Worm (Caenorhabditis elegans): Measurements from ENCODE around the gene col-118.
A peak's percentile ranks its signal among the peaks of the same experiment; 100 is the strongest.

The col-118 gene

ce11 chrIV:8830591-8830990 lies 17.4 kb upstream of the col-118 start, which contains the start of gene T28C6.8:
Gene T28C6.8 (minus strand): TSS chrIV:8830727.
- no peak for TF ChIP-seq unc-62 (GFP tag; optimal IDR thresholded peaks at IDR 0.05 in 1 of 2)
- no peak for TF ChIP-seq unc-62 (tag; optimal IDR thresholded peaks at IDR 0.05)
- TF ChIP-seq php-3 (GFP tag; IDR thresholded peaks at IDR 0.05), result no peak
- TF ChIP-seq ces-1 (GFP tag; optimal IDR thresholded peaks at IDR 0.05), result no peak
- TF ChIP-seq ceh-82 (tag; optimal IDR thresholded peaks at IDR 0.05), result no peak
- 0 out of 2 replicates have a peak, but pooled peaks have one; percentile 25 for TF ChIP-seq lin-1 (GFP tag; IDR thresholded peaks at IDR 0.05)
- no peak for TF ChIP-seq daf-19 (GFP tag; conservative IDR thresholded peaks at IDR 0.05)
- TF ChIP-seq madf-9 (GFP tag; conservative IDR thresholded peaks at IDR 0.05), result no peak
- no peak for TF ChIP-seq nhr-76 (tag; optimal IDR thresholded peaks at IDR 0.05)
- TF ChIP-seq mxl-3 (GFP tag; optimal IDR thresholded peaks at IDR 0.05), result peak; percentile 83
- no peak for TF ChIP-seq ZK337.2 (GFP tag; IDR thresholded peaks at IDR 0.05)
- TF ChIP-seq nhr-111 (GFP tag; optimal IDR thresholded peaks at IDR 0.05), result no peak
- TF ChIP-seq rbr-2 (tag; optimal IDR thresholded peaks at IDR 0.05), result no peak
- TF ChIP-seq ztf-7 (tag; optimal IDR thresholded peaks at IDR 0.05), result no peak
- TF ChIP-seq fos-1 (tag; optimal IDR thresholded peaks at IDR 0.05), result no peak
- peak; percentile 64 for TF ChIP-seq nhr-11 (tag; optimal IDR thresholded peaks at IDR 0.05)
- TF ChIP-seq zfp-2 (tag; optimal IDR thresholded peaks at IDR 0.05), result no peak
- TF ChIP-seq hlh-11 (tag; optimal IDR thresholded peaks at IDR 0.05), result peak; percentile 84
- TF ChIP-seq mdl-1 (tag; optimal IDR thresholded peaks at IDR 0.05), result peak in 1 of 2 experiments; percentile 47
- peak; percentile 88 for TF ChIP-seq nhr-28 (tag; optimal IDR thresholded peaks at IDR 0.05)
- no peak for TF ChIP-seq F37D6.2 (tag; optimal IDR thresholded peaks at IDR 0.05)
- TF ChIP-seq lim-7 (GFP tag; IDR thresholded peaks at IDR 0.05), result no peak
- no peak for TF ChIP-seq Y75B8A.6 (GFP tag; IDR thresholded peaks at IDR 0.05)
- no peak for TF ChIP-seq daf-16 (GFP tag; optimal IDR thresholded peaks at IDR 0.05)
- peak; percentile 93 for TF ChIP-seq daf-16 (tag; optimal IDR thresholded peaks at IDR 0.05)
- no peak for TF ChIP-seq T20F7.1 (GFP tag; optimal IDR thresholded peaks at IDR 0.05)
- TF ChIP-seq zfp-3 (GFP tag; conservative IDR thresholded peaks at IDR 0.05), result no peak
- no peak for TF ChIP-seq arid-1 (GFP tag; conservative IDR thresholded peaks at IDR 0.05)
- TF ChIP-seq gei-8 (GFP tag; optimal IDR thresholded peaks at IDR 0.05), result no peak
- no peak for TF ChIP-seq jun-1 (tag; optimal IDR thresholded peaks at IDR 0.05)
- TF ChIP-seq zip-2 (tag; optimal IDR thresholded peaks at IDR 0.05), result no peak
- TF ChIP-seq aly-2 (tag; optimal IDR thresholded peaks at IDR 0.05), result no peak
- TF ChIP-seq Y105C5A.15 (GFP tag; IDR thresholded peaks at IDR 0.05), result no peak
- TF ChIP-seq lin-39 (tag; optimal IDR thresholded peaks at IDR 0.05), result no peak
- TF ChIP-seq dve-1 (tag; optimal IDR thresholded peaks at IDR 0.05; ENCODE audit: insufficient read depth), result peak; percentile 43
- no peak for TF ChIP-seq ctbp-1 (GFP tag; IDR thresholded peaks at IDR 0.05)
- TF ChIP-seq skn-1 (tag; optimal IDR thresholded peaks at IDR 0.05), result no peak
- TF ChIP-seq ceh-32 (tag; optimal IDR thresholded peaks at IDR 0.05; ENCODE audit: poor library complexity), result no peak
- TF ChIP-seq ceh-44 (GFP tag; IDR thresholded peaks at IDR 0.05), result no peak
- peak; percentile 33 for TF ChIP-seq cey-2 (tag; optimal IDR thresholded peaks at IDR 0.05; ENCODE audit: borderline replicate concordance, insufficient read depth)
- TF ChIP-seq zip-11 (GFP tag; IDR thresholded peaks at IDR 0.05), result no peak
- TF ChIP-seq Y48G9A.11 (GFP tag; IDR thresholded peaks at IDR 0.05), result no peak
- no peak for TF ChIP-seq nhr-25 (tag; optimal IDR thresholded peaks at IDR 0.05; ENCODE audit: borderline replicate concordance, insufficient read depth)
- TF ChIP-seq ceh-62 (tag; optimal IDR thresholded peaks at IDR 0.05), result no peak
- TF ChIP-seq attf-4 (tag; optimal IDR thresholded peaks at IDR 0.05), result no peak
- peak; percentile 16 for TF ChIP-seq lin-13 (GFP tag; optimal IDR thresholded peaks at IDR 0.05)
- TF ChIP-seq lin-29 (GFP tag; IDR thresholded peaks at IDR 0.05), result no peak
- peak; percentile 26 for TF ChIP-seq dpl-1 (GFP tag; optimal IDR thresholded peaks at IDR 0.05)
- TF ChIP-seq pqm-1 (tag; optimal IDR thresholded peaks at IDR 0.05), result peak; percentile 22
- no peak for TF ChIP-seq mdt-29 (GFP tag; IDR thresholded peaks at IDR 0.05)
- TF ChIP-seq pha-4 (GFP tag; IDR thresholded peaks at IDR 0.05), result no peak
- TF ChIP-seq pha-4 (tag; optimal IDR thresholded peaks at IDR 0.05), result no peak
- TF ChIP-seq dmd-8 (GFP tag; IDR thresholded peaks at IDR 0.05), result no peak
